Fruit fly (Drosophila melanogaster) S2 (cell line): ENCODE measurements around the gene Sfp24C1.

Experiments
- CG8478 ChIP-seq: fragments of >200 bp; optimal IDR thresholded peaks from 2 replicates; lab custom pipeline; 2018
- CTCF ChIP-seq, 2 experiments: fragments of >200 bp; optimal IDR thresholded peaks; 2 replicates each; lab custom pipeline; 2018

DNA sequence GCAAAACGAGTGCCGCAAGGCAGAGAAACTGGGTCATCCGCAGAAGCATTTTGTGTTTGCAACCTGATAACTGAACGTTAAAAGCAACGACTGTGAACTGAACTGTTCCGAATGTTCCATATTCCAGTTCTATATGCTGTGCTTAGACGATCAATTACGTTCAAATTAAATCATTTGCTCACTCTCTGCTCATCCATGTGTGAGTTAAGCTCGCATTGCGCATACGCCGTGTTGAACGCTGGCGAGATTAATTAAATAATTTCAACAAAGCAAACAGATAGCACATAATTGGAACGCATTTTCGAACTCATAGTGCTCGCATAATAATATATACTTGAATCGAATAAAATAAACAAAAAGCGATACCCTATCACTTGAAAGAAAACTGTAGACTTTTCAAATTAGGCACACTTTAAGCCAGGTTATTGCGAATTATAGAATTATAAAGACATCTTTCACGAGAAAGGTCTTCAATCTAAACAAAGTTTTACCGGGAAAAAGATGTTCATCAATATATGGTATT is 1.4 kb upstream of the Sfp24C1 start, which contains the start of the genes CG10031 and CG42464:
- TF ChIP-seq CG8478 (lab: Kevin White, UChicago): no peak
- no peak for TF ChIP-seq CTCF (optimal IDR thresholded peaks at IDR 0.05; lab: Kevin White, UChicago)
